Fruit fly (Drosophila melanogaster): ENCODE results near the gene CG13806.

The CG13806 gene

DNA sequence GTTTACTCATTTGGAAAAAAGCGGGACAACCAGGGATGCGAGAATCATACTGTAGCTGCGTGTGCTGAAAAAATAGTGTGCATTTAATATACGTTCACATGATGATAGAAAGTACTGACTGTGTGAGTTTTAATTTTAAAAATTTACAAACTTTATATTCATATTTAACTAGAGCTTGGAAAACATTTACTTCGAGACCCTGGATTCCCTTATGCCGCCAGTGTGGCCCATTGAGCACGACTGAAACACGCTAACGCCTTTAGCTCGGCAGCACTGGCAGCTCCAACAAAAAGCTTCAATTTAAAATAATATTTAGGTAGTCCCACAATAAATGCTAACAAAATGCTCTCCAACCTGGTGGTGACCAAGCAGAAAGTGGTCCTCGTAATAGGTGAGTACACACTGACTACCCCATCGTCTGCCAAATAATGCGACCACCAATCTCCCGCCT is 8.8 kb upstream of the CG13806 start, which contains the start of the genes CG1275 and Elp5 (continued):
- peak; percentile 74 for TF ChIP-seq gfzf (GFP tag; optimal IDR thresholded peaks at IDR 0.05)
- peak; percentile 99 for TF ChIP-seq CG6272 (GFP tag; IDR thresholded peaks at IDR 0.05)
- peak; percentile 96 for TF ChIP-seq CG12155 (GFP tag; optimal IDR thresholded peaks at IDR 0.05)
- peak; percentile 94 for TF ChIP-seq wek (GFP tag; optimal IDR thresholded peaks at IDR 0.05)
- TF ChIP-seq CG4730 (GFP tag; IDR thresholded peaks at IDR 0.05), result peak; percentile 99
- peak; percentile 84 for TF ChIP-seq Elba2 (GFP tag; optimal IDR thresholded peaks at IDR 0.05)
- TF ChIP-seq salm (tag; optimal IDR thresholded peaks at IDR 0.05), result peak; percentile 97
- TF ChIP-seq zen (tag; optimal IDR thresholded peaks at IDR 0.05), result peak; percentile 93
- peak; percentile 84 for TF ChIP-seq CG6654 (GFP tag; optimal IDR thresholded peaks at IDR 0.05)
- peak; percentile 96 for TF ChIP-seq tx (GFP tag; optimal IDR thresholded peaks at IDR 0.05)
- TF ChIP-seq sd (tag; optimal IDR thresholded peaks at IDR 0.05), result peak; percentile 93
- TF ChIP-seq grn (GFP tag; optimal IDR thresholded peaks at IDR 0.05), result peak; percentile 77
- peak; percentile 88 for TF ChIP-seq CG9876 (GFP tag; optimal IDR thresholded peaks at IDR 0.05)
- peak; percentile 97 for TF ChIP-seq CG12942 (GFP tag; optimal IDR thresholded peaks at IDR 0.05)
- peak; percentile 99 for TF ChIP-seq C15 (GFP tag; IDR thresholded peaks at IDR 0.05)
- peak; percentile 98 for TF ChIP-seq Hmr (GFP tag; optimal IDR thresholded peaks at IDR 0.05)
- peak; percentile 93 for TF ChIP-seq en (GFP tag; optimal IDR thresholded peaks at IDR 0.05)
- peak; percentile 97 for TF ChIP-seq gsb-n (tag; optimal IDR thresholded peaks at IDR 0.05)
- peak; percentile 99 for TF ChIP-seq cas (GFP tag; IDR thresholded peaks at IDR 0.05)
- TF ChIP-seq bowl (GFP tag; IDR thresholded peaks at IDR 0.05), result peak; percentile 98
- TF ChIP-seq jigr1 (GFP tag; IDR thresholded peaks at IDR 0.05), result peak; percentile 98
- peak; percentile 99 for TF ChIP-seq Gug (GFP tag; IDR thresholded peaks at IDR 0.05)
- peak; percentile 96 for TF ChIP-seq Antp (GFP tag; optimal IDR thresholded peaks at IDR 0.05)
- peak; percentile 90 for TF ChIP-seq CG6683 (GFP tag; optimal IDR thresholded peaks at IDR 0.05)
- peak; percentile 98 for TF ChIP-seq CG1602 (GFP tag; optimal IDR thresholded peaks at IDR 0.05)
- peak; percentile 97 for TF ChIP-seq Hr3 (GFP tag; optimal IDR thresholded peaks at IDR 0.05)
- TF ChIP-seq gro (GFP tag; optimal IDR thresholded peaks at IDR 0.05), result peak; percentile 95
- TF ChIP-seq CG5953 (GFP tag; IDR thresholded peaks at IDR 0.05), result peak; percentile 99
- peak; percentile 95 for TF ChIP-seq fu2 (GFP tag; optimal IDR thresholded peaks at IDR 0.05)
- peak; percentile 99 for TF ChIP-seq gt (GFP tag; IDR thresholded peaks at IDR 0.05)
- TF ChIP-seq CG8281 (tag; optimal IDR thresholded peaks at IDR 0.05), result peak; percentile 93
- peak; percentile 90 for TF ChIP-seq trem (tag; optimal IDR thresholded peaks at IDR 0.05)
- peak; percentile 97 for TF ChIP-seq pnt (GFP tag; optimal IDR thresholded peaks at IDR 0.05)
- peak; percentile 96 for TF ChIP-seq phol (tag; optimal IDR thresholded peaks at IDR 0.05)
- peak; percentile 99 for TF ChIP-seq CG31441 (GFP tag; IDR thresholded peaks at IDR 0.05)
- TF ChIP-seq CG17802 (tag; optimal IDR thresholded peaks at IDR 0.05), result peak; percentile 91
- TF ChIP-seq dmrt11E (tag; optimal IDR thresholded peaks at IDR 0.05), result peak; percentile 96
- TF ChIP-seq chn (GFP tag; optimal IDR thresholded peaks at IDR 0.05), result peak; percentile 98
- TF ChIP-seq gcm2 (GFP tag; optimal IDR thresholded peaks at IDR 0.05), result peak; percentile 94
- TF ChIP-seq Dip2 (GFP tag; IDR thresholded peaks at IDR 0.05), result peak; percentile 81
- peak; percentile 99 for TF ChIP-seq gem (tag; optimal IDR thresholded peaks at IDR 0.05)
- peak; percentile 45 for TF ChIP-seq Kr (GFP tag; optimal IDR thresholded peaks at IDR 0.05)
- TF ChIP-seq al (GFP tag; IDR thresholded peaks at IDR 0.05), result peak; percentile 99
- peak; percentile 100 for TF ChIP-seq Rfx (GFP tag; IDR thresholded peaks at IDR 0.05)
- peak; percentile 98 for TF ChIP-seq CG9215 (GFP tag; IDR thresholded peaks at IDR 0.05)
- peak; percentile 95 for TF ChIP-seq CG13123 (GFP tag; optimal IDR thresholded peaks at IDR 0.05)
- peak; percentile 94 for TF ChIP-seq CG10979 (tag; optimal IDR thresholded peaks at IDR 0.05)
- TF ChIP-seq CG16815 (GFP tag; optimal IDR thresholded peaks at IDR 0.05), result peak; percentile 96
- peak; percentile 100 for TF ChIP-seq Med (GFP tag)
- no peak for TF ChIP-seq zf30C (GFP tag; optimal IDR thresholded peaks at IDR 0.05)
- TF ChIP-seq klu (GFP tag; IDR thresholded peaks at IDR 0.05), result peak; percentile 99
- TF ChIP-seq CkIIα-i1 (GFP tag; IDR thresholded peaks at IDR 0.05), result peak; percentile 97

All from whole organism, embryonic.